Worm (Caenorhabditis elegans) whole organism, L4 larva: Measurements from ENCODE around the gene inpp-4B.

Source experiments
- F26F4.8 ChIP-seq: fragments of 200-800 bp; sonication (Bioruptor generic); conservative IDR thresholded peaks from 2 replicates; pipeline ENCODE4 v1.3.6; 2022; ENCODE audit warnings: missing genetic modification characterization, missing compliant biosample characterization
- F44E2.7 ChIP-seq: fragments of 200-800 bp; sonication (Bioruptor generic); IDR thresholded peaks from 2 replicates; pipeline ENCODE4 v2.1.2; 2022; ENCODE audit warnings: missing genetic modification characterization, missing compliant biosample characterization
- Y48G9A.11 ChIP-seq: fragments of 200-800 bp; sonication (Bioruptor generic); IDR thresholded peaks from 2 replicates; pipeline ENCODE4 v1.3.6; 2022; ENCODE audit warnings: missing genetic modification reagents, missing genetic modification characterization, missing compliant biosample characterization
- ZK337.2 ChIP-seq: fragments of 200-800 bp; sonication (Bioruptor generic); IDR thresholded peaks from 2 replicates; pipeline ENCODE4 v1.3.6; 2022; ENCODE audit warnings: missing genetic modification reagents, missing genetic modification characterization, missing compliant biosample characterization
- aly-2 ChIP-seq: sonication (generic microtip); optimal IDR thresholded peaks from 2 replicates; lab custom pipeline; 2018; ENCODE audit warnings: missing biosample characterization, missing genetic modification characterization
- ama-1 ChIP-seq: fragments of 150-350 bp; optimal IDR thresholded peaks from 2 replicates; lab custom pipeline; 2014; ENCODE audit warnings: inconsistent platforms, mixed read lengths
- attf-4 ChIP-seq: sonication (generic microtip); optimal IDR thresholded peaks from 3 replicates; lab custom pipeline; 2017; ENCODE audit warnings: missing biosample characterization, missing genetic modification characterization
- ceh-28 ChIP-seq: fragments of 150-350 bp; optimal IDR thresholded peaks from 2 replicates; lab custom pipeline; 2014; ENCODE audit warnings: missing biosample characterization, missing genetic modification reagents, missing genetic modification characterization
- ceh-32 ChIP-seq: sonication (generic microtip); optimal IDR thresholded peaks from 2 replicates; lab custom pipeline; 2016; ENCODE audit warnings: mild to moderate bottlenecking, missing genetic modification characterization, missing compliant biosample characterization; ENCODE audit not compliant: poor library complexity
- ceh-82 ChIP-seq: sonication (generic microtip); optimal IDR thresholded peaks from 2 replicates; lab custom pipeline; 2017; ENCODE audit warnings: missing biosample characterization, missing genetic modification characterization
- ces-1 ChIP-seq: fragments of 150-350 bp; sonication (generic microtip); optimal IDR thresholded peaks from 4 replicates; lab custom pipeline; 2014; ENCODE audit warnings: missing biosample characterization, missing genetic modification reagents, missing genetic modification characterization
- cey-2 ChIP-seq: sonication (generic microtip); optimal IDR thresholded peaks from 3 replicates; lab custom pipeline; 2017; ENCODE audit warnings: missing genetic modification characterization, mild to moderate bottlenecking, missing compliant biosample characterization, antibody characterized with exemption, borderline replicate concordance; ENCODE audit not compliant: insufficient read depth
- ctbp-1 ChIP-seq: fragments of 200-800 bp; sonication (Bioruptor generic); IDR thresholded peaks from 2 replicates; pipeline ENCODE4 v1.3.6; 2022; ENCODE audit warnings: missing genetic modification reagents, missing genetic modification characterization, missing compliant biosample characterization
- daf-16 ChIP-seq, 3 experiments: sonication (generic microtip); optimal IDR thresholded peaks; 2 replicates each; lab custom pipeline; 2016 to 2017; ENCODE audit warnings: missing genetic modification characterization in 3 of 3, missing genetic modification reagents in 3 of 3, mild to moderate bottlenecking in 2 of 3, missing compliant biosample characterization in 2 of 3, missing biosample characterization in 1 of 3, moderate library complexity in 1 of 3
- daf-19 ChIP-seq: fragments of 200-800 bp; sonication (Bioruptor generic); conservative IDR thresholded peaks from 2 replicates; pipeline ENCODE4 v1.3.6; 2022; ENCODE audit warnings: missing genetic modification characterization, missing compliant biosample characterization
- dmd-9 ChIP-seq: fragments of 200-800 bp; sonication (Bioruptor generic); IDR thresholded peaks from 2 replicates; pipeline ENCODE4 v1.3.6; 2022; ENCODE audit warnings: missing genetic modification reagents, missing genetic modification characterization, missing compliant biosample characterization
- dpl-1 ChIP-seq: fragments of 150-350 bp; optimal IDR thresholded peaks from 2 replicates; lab custom pipeline; 2014; ENCODE audit warnings: missing biosample characterization, missing genetic modification reagents, missing genetic modification characterization
- duxl-1 ChIP-seq: sonication (generic microtip); optimal IDR thresholded peaks from 2 replicates; lab custom pipeline; 2016; ENCODE audit warnings: mild to moderate bottlenecking, missing genetic modification characterization, moderate library complexity, missing compliant biosample characterization; ENCODE audit not compliant: poor library complexity
- egl-43 ChIP-seq: fragments of 200-800 bp; sonication (Bioruptor generic); IDR thresholded peaks from 2 replicates; pipeline ENCODE4 v1.3.6; 2022; ENCODE audit warnings: missing genetic modification reagents, missing genetic modification characterization, missing compliant biosample characterization
- fkh-10 ChIP-seq: fragments of 150-350 bp; optimal IDR thresholded peaks from 2 replicates; lab custom pipeline; 2014; ENCODE audit warnings: missing biosample characterization, missing genetic modification reagents, missing genetic modification characterization
- hlh-11 ChIP-seq: fragments of 200-800 bp; sonication (Bioruptor generic); optimal IDR thresholded peaks from 2 replicates; lab custom pipeline; 2018; ENCODE audit warnings: mild to moderate bottlenecking, missing genetic modification characterization, missing compliant biosample characterization
- lim-7 ChIP-seq: fragments of 200-800 bp; sonication (Bioruptor generic); IDR thresholded peaks from 2 replicates; pipeline ENCODE4 v1.3.6; 2022; ENCODE audit warnings: missing genetic modification characterization, missing compliant biosample characterization
- lin-15B ChIP-seq: fragments of 150-350 bp; sonication (generic microtip); optimal IDR thresholded peaks from 3 replicates; lab custom pipeline; 2014; ENCODE audit warnings: missing biosample characterization, missing genetic modification characterization
- lin-39 ChIP-seq: fragments of 150-350 bp; optimal IDR thresholded peaks from 2 replicates; lab custom pipeline; 2014; ENCODE audit warnings: missing biosample characterization, missing genetic modification reagents, missing genetic modification characterization
- lir-3 ChIP-seq: sonication (generic microtip); optimal IDR thresholded peaks from 2 replicates; lab custom pipeline; 2016; ENCODE audit warnings: mild to moderate bottlenecking, missing genetic modification characterization, missing compliant biosample characterization
- madf-9 ChIP-seq: fragments of 200-800 bp; sonication (Bioruptor generic); conservative IDR thresholded peaks from 2 replicates; pipeline ENCODE4 v1.3.6; 2022; ENCODE audit warnings: missing genetic modification reagents, missing genetic modification characterization, missing compliant biosample characterization
- mdl-1 ChIP-seq, 2 experiments: fragments of 150-350 bp in 1 of 2; sonication (generic microtip) in 1 of 2; optimal IDR thresholded peaks; 2 replicates each; lab custom pipeline; 2014 to 2017; ENCODE audit warnings: missing biosample characterization in 2 of 2, missing genetic modification characterization in 2 of 2
- mep-1 ChIP-seq: fragments of 150-350 bp; sonication (generic microtip); optimal IDR thresholded peaks from 3 replicates; lab custom pipeline; 2014; ENCODE audit warnings: missing biosample characterization, missing genetic modification characterization
- mes-2 ChIP-seq: sonication (generic microtip); optimal IDR thresholded peaks from 2 replicates; lab custom pipeline; 2016; ENCODE audit warnings: missing genotype, mild to moderate bottlenecking, missing genetic modification characterization, missing compliant biosample characterization; ENCODE audit not compliant: poor library complexity, severe bottlenecking
- nhr-102 ChIP-seq: sonication (generic microtip); optimal IDR thresholded peaks from 2 replicates; lab custom pipeline; 2016; ENCODE audit warnings: mild to moderate bottlenecking, missing genetic modification characterization, moderate library complexity, missing compliant biosample characterization
- nhr-11 ChIP-seq: fragments of 150-350 bp; optimal IDR thresholded peaks from 2 replicates; lab custom pipeline; 2014; ENCODE audit warnings: missing biosample characterization, missing genetic modification characterization
- nhr-111 ChIP-seq: fragments of 200-800 bp; sonication (Bioruptor generic); optimal IDR thresholded peaks from 2 replicates; lab custom pipeline; 2018; ENCODE audit warnings: mild to moderate bottlenecking, missing genetic modification characterization, missing compliant biosample characterization
- nhr-25 ChIP-seq: sonication (generic microtip); optimal IDR thresholded peaks from 2 replicates; lab custom pipeline; 2017; ENCODE audit warnings: missing genetic modification characterization, mild to moderate bottlenecking, missing compliant biosample characterization, antibody characterized with exemption, moderate library complexity, borderline replicate concordance; ENCODE audit not compliant: insufficient read depth
- nhr-28 ChIP-seq: fragments of 150-350 bp; optimal IDR thresholded peaks from 2 replicates; lab custom pipeline; 2014; ENCODE audit warnings: missing biosample characterization, missing genetic modification characterization
- nhr-6 ChIP-seq: fragments of 150-350 bp; optimal IDR thresholded peaks from 2 replicates; lab custom pipeline; 2014; ENCODE audit warnings: missing biosample characterization, missing genetic modification characterization
- nhr-77 ChIP-seq: fragments of 150-350 bp; optimal IDR thresholded peaks from 2 replicates; lab custom pipeline; 2014; ENCODE audit warnings: missing biosample characterization, missing genetic modification characterization
- pha-4 ChIP-seq, 2 experiments: fragments of 150-350 bp in 1 of 2; fragments of 200-800 bp in 1 of 2; sonication (Bioruptor generic) in 1 of 2; IDR thresholded peaks in 1 of 2; optimal IDR thresholded peaks in 1 of 2; 2 replicates each; pipeline versions ENCODE4 v1.3.6 to Lab custom; 2014 to 2022; ENCODE audit warnings: missing genetic modification characterization in 2 of 2, missing genetic modification reagents in 2 of 2, missing biosample characterization in 1 of 2, missing compliant biosample characterization in 1 of 2
- pqm-1 ChIP-seq: sonication (generic microtip); optimal IDR thresholded peaks from 2 replicates; lab custom pipeline; 2017; ENCODE audit warnings: missing biosample characterization, missing genetic modification characterization
- rbr-2 ChIP-seq: sonication (generic microtip); optimal IDR thresholded peaks from 2 replicates; lab custom pipeline; 2016; ENCODE audit warnings: missing genotype, missing genetic modification characterization, missing compliant biosample characterization
- saeg-2 ChIP-seq: fragments of 200-800 bp; sonication (Bioruptor generic); IDR thresholded peaks from 2 replicates; pipeline ENCODE4 v1.3.6; 2022; ENCODE audit warnings: missing genetic modification reagents, missing genetic modification characterization, missing compliant biosample characterization
- sdz-12 ChIP-seq: fragments of 200-800 bp; sonication (Bioruptor generic); optimal IDR thresholded peaks from 2 replicates; lab custom pipeline; 2018; ENCODE audit warnings: mild to moderate bottlenecking, missing genetic modification characterization, missing compliant biosample characterization
- snpc-4 ChIP-seq: fragments of 150-350 bp; optimal IDR thresholded peaks from 2 replicates; lab custom pipeline; 2014; ENCODE audit warnings: missing biosample characterization, missing genetic modification characterization
- spr-3 ChIP-seq: fragments of 200-800 bp; sonication (Bioruptor generic); optimal IDR thresholded peaks from 2 replicates; lab custom pipeline; 2018; ENCODE audit warnings: mild to moderate bottlenecking, missing genetic modification characterization, missing compliant biosample characterization
- tag-97 ChIP-seq: fragments of 200-800 bp; sonication (Bioruptor generic); IDR thresholded peaks from 2 replicates; pipeline ENCODE4 v1.3.6; 2022; ENCODE audit warnings: missing genetic modification characterization, missing compliant biosample characterization
- unc-130 ChIP-seq: sonication (generic microtip); optimal IDR thresholded peaks from 2 replicates; lab custom pipeline; 2016; ENCODE audit warnings: missing genetic modification reagents, missing genetic modification characterization, missing compliant biosample characterization
- unc-39 ChIP-seq: sonication (generic microtip); optimal IDR thresholded peaks from 2 replicates; lab custom pipeline; 2017; ENCODE audit warnings: missing biosample characterization, missing genetic modification characterization
- unc-62 ChIP-seq, 3 experiments: fragments of 150-350 bp in 1 of 3; sonication (generic microtip); optimal IDR thresholded peaks in 2 of 3; peaks in 1 of 3; 1 replicate in 1 of 3; 2 replicates in 2 of 3; lab custom pipeline; 2014 to 2017; ENCODE audit warnings: missing biosample characterization in 3 of 3, missing genetic modification characterization in 3 of 3, missing genetic modification reagents in 3 of 3, missing genotype in 1 of 3
- zag-1 ChIP-seq: fragments of 150-350 bp; optimal IDR thresholded peaks from 2 replicates; lab custom pipeline; 2014; ENCODE audit warnings: missing biosample characterization, missing genetic modification characterization
- zfp-3 ChIP-seq: fragments of 200-800 bp; sonication (Bioruptor generic); conservative IDR thresholded peaks from 2 replicates; pipeline ENCODE4 v1.3.6; 2022; ENCODE audit warnings: missing genetic modification reagents, missing genetic modification characterization, missing compliant biosample characterization

The inpp-4B gene

ce11 chrIII:10214540-10214979 lies 52.1 kb downstream of the inpp-4B start (continued):
- peak; percentile 99 for TF ChIP-seq zfp-3 (GFP tag; lab: Robert Waterston, UW)
- TF ChIP-seq F44E2.7, result no peak
- TF ChIP-seq fkh-10 (GFP tag; lab: Kevin White, UChicago), result no peak
- peak; percentile 69 for TF ChIP-seq nhr-25
- TF ChIP-seq tag-97, result no peak
- no peak for TF ChIP-seq zag-1 (tag; lab: Kevin White, UChicago)
- peak; percentile 75 for TF ChIP-seq nhr-77 (tag; lab: Kevin White, UChicago)
- TF ChIP-seq lir-3 (tag; lab: Kevin White, UChicago), result no peak
- TF ChIP-seq unc-39 (tag; lab: Kevin White, UChicago), result no peak
- TF ChIP-seq nhr-6 (tag; lab: Kevin White, UChicago), result no peak
- TF ChIP-seq snpc-4 (tag; lab: Kevin White, UChicago), result no peak
- TF ChIP-seq mdl-1 (tag; optimal IDR thresholded peaks at IDR 0.05; lab: Kevin White, UChicago), result no peak
- 0 out of 2 replicates have a peak, but pooled peaks have one; percentile 48 for TF ChIP-seq F26F4.8
- peak; percentile 49 for TF ChIP-seq mes-2 (tag; lab: Kevin White, UChicago)
- no peak for TF ChIP-seq pqm-1
- peak; percentile 83 for TF ChIP-seq pha-4 (GFP tag; IDR thresholded peaks at IDR 0.05; lab: Robert Waterston, UW)
- TF ChIP-seq pha-4 (tag; optimal IDR thresholded peaks at IDR 0.05; lab: Kevin White, UChicago), result no peak
- no peak for TF ChIP-seq lin-39 (tag; lab: Kevin White, UChicago)
- TF ChIP-seq ctbp-1, result 0 out of 2 replicates have a peak, but pooled peaks have one; percentile 56
- peak; percentile 80 for TF ChIP-seq spr-3 (GFP tag; lab: Kevin White, UChicago)
- TF ChIP-seq madf-9, result peak; percentile 79
- peak; percentile 79 for TF ChIP-seq nhr-102 (tag; lab: Kevin White, UChicago)
- no peak for TF ChIP-seq lin-15B
- TF ChIP-seq ceh-32, result no peak
- no peak for TF ChIP-seq nhr-28 (tag; lab: Kevin White, UChicago)
- 0 out of 2 replicates have a peak, but pooled peaks have one; percentile 32 for TF ChIP-seq lim-7 (GFP tag; lab: Robert Waterston, UW)
- TF ChIP-seq ceh-82 (tag; lab: Kevin White, UChicago), result no peak
- no peak for TF ChIP-seq dpl-1 (GFP tag; lab: Kevin White, UChicago)
- TF ChIP-seq aly-2 (tag; lab: Kevin White, UChicago), result no peak
- no peak for TF ChIP-seq ces-1 (GFP tag; lab: Kevin White, UChicago)
- TF ChIP-seq egl-43 (GFP tag; lab: Robert Waterston, UW), result peak; percentile 79
- TF ChIP-seq unc-130 (GFP tag; lab: Kevin White, UChicago), result no peak
- TF ChIP-seq attf-4, result no peak
- no peak for TF ChIP-seq ceh-28
- TF ChIP-seq cey-2, result no peak
- 0 out of 2 replicates have a peak, but pooled peaks have one; percentile 43 for TF ChIP-seq saeg-2 (GFP tag; lab: Robert Waterston, UW)
- TF ChIP-seq dmd-9, result peak; percentile 77
- no peak for TF ChIP-seq nhr-11 (tag; lab: Kevin White, UChicago)
- no peak for TF ChIP-seq nhr-111
- 0 out of 2 replicates have a peak, but pooled peaks have one; percentile 25 for TF ChIP-seq ZK337.2 (GFP tag; lab: Robert Waterston, UW)
- peak; percentile 87 for TF ChIP-seq mep-1 (tag; lab: Kevin White, UChicago)
- peak; percentile 70 for TF ChIP-seq Y48G9A.11 (GFP tag; lab: Robert Waterston, UW)
- no peak for TF ChIP-seq daf-19 (GFP tag; lab: Robert Waterston, UW)
- TF ChIP-seq ama-1 (lab: Kevin White, UChicago), result peak; percentile 90
- TF ChIP-seq sdz-12 (GFP tag; lab: Kevin White, UChicago), result peak; percentile 86
- peak; percentile 17 for TF ChIP-seq rbr-2 (tag; lab: Kevin White, UChicago)
- TF ChIP-seq duxl-1 (tag; lab: Kevin White, UChicago), result peak; percentile 40
- TF ChIP-seq unc-62 (GFP tag; optimal IDR thresholded peaks at IDR 0.05 in 1 of 2; lab: Kevin White, UChicago), result no peak
- no peak for TF ChIP-seq unc-62 (tag; optimal IDR thresholded peaks at IDR 0.05; lab: Kevin White, UChicago)
- peak; percentile 74 for TF ChIP-seq hlh-11
- peak; percentile 40 to 51 for TF ChIP-seq daf-16 (GFP tag; optimal IDR thresholded peaks at IDR 0.05; lab: Kevin White, UChicago)
- peak; percentile 69 for TF ChIP-seq daf-16 (tag; optimal IDR thresholded peaks at IDR 0.05; lab: Kevin White, UChicago)
